ENCODE assay signal across 1 fruit fly cellular context in the genomic region with DNA sequence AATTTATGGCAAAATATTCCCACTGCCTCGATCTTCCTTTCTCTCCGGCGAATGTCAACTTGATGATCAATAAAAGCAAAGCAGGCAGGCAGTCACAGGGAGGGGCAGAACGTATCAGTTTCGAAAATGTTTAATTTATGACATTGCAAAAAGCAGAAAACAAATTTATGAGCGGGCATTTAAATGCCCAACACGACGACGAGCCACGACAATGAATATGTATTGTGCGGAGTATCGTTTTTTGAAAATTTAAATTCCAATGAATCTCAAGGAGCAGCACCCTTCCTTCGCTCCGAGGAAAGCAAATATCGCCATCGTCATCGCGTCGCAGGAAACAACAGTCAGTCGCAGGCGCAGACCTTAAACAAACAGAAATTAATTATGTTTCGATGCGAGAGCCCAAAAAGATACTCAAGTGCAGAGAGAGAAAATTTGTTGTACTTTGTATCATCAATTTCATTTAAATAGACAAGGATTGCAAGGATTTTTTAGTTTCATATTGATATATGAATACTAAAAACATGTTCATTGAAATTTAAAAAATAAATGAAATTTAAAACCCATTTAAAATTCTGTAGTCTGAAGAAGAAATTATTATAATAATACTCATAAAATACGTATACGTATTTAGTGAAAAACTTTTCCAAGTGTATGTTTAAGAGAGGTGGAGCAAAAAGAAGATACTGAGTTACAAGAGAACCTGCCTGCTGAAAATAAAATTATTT.
TF ChIP-seq lines count a peak whose summit lies in the region.

No protein-coding gene starts in this region.

TF ChIP-seq in whole organism, embryonic, 481 proteins besides CTCF, POLR2A, EP300 and RAD21 (continued from another document and continues in another):
- TF ChIP-seq Oaz (GFP tag; IDR thresholded peaks at IDR 0.05; lab: Robert Waterston, UW) = no peak
- TF ChIP-seq dati (GFP tag; IDR thresholded peaks at IDR 0.05; lab: Robert Waterston, UW) = no peak
- TF ChIP-seq CG3838 (GFP tag; optimal IDR thresholded peaks at IDR 0.05; lab: Kevin White, UChicago) = no peak
- peak; percentile 43 for TF ChIP-seq Hr3 (GFP tag; optimal IDR thresholded peaks at IDR 0.05; lab: Kevin White, UChicago)
- TF ChIP-seq CG13123 (GFP tag; optimal IDR thresholded peaks at IDR 0.05; lab: Kevin White, UChicago) = no peak
- TF ChIP-seq seq (GFP tag; IDR thresholded peaks at IDR 0.05; lab: Robert Waterston, UW) = no peak
- peak; percentile 25 for TF ChIP-seq cwo (GFP tag; optimal IDR thresholded peaks at IDR 0.05; lab: Kevin White, UChicago)
- no peak for TF ChIP-seq CG11247 (GFP tag; IDR thresholded peaks at IDR 0.05; lab: Robert Waterston, UW)
- TF ChIP-seq CG8944 (GFP tag; optimal IDR thresholded peaks at IDR 0.05; lab: Kevin White, UChicago) = no peak
- TF ChIP-seq CG11696 (GFP tag; IDR thresholded peaks at IDR 0.05; lab: Robert Waterston, UW) = no peak
- peak; percentile 88 for TF ChIP-seq dmrt11E (tag; optimal IDR thresholded peaks at IDR 0.05; lab: Kevin White, UChicago)
- no peak for TF ChIP-seq CG6175 (GFP tag; IDR thresholded peaks at IDR 0.05; lab: Robert Waterston, UW)
- no peak for TF ChIP-seq CG7987 (GFP tag; optimal IDR thresholded peaks at IDR 0.05; lab: Kevin White, UChicago)
- TF ChIP-seq Lhr (GFP tag; optimal IDR thresholded peaks at IDR 0.05; lab: Kevin White, UChicago) = no peak
- TF ChIP-seq trem (tag; optimal IDR thresholded peaks at IDR 0.05; lab: Kevin White, UChicago) = peak; percentile 82
- no peak for TF ChIP-seq Dfd (GFP tag; optimal IDR thresholded peaks at IDR 0.05; lab: Kevin White, UChicago)
- no peak for TF ChIP-seq CG7963 (GFP tag; IDR thresholded peaks at IDR 0.05; lab: Robert Waterston, UW; ENCODE audit: partially characterized antibody)
- peak; percentile 55 for TF ChIP-seq cad (GFP tag; optimal IDR thresholded peaks at IDR 0.05; lab: Kevin White, UChicago)
- no peak for TF ChIP-seq Antp (GFP tag; optimal IDR thresholded peaks at IDR 0.05; lab: Kevin White, UChicago)
- TF ChIP-seq abd-A (tag; optimal IDR thresholded peaks at IDR 0.05; lab: Kevin White, UChicago) = no peak
- TF ChIP-seq Gug (GFP tag; IDR thresholded peaks at IDR 0.05; lab: Robert Waterston, UW) = no peak
- peak in 1 of 2 experiments; percentile 22 for TF ChIP-seq dpn (GFP tag; optimal IDR thresholded peaks at IDR 0.05; lab: Kevin White, UChicago)
- TF ChIP-seq CG9437 (GFP tag; optimal IDR thresholded peaks at IDR 0.05; lab: Kevin White, UChicago) = peak; percentile 35
- no peak for TF ChIP-seq jumu (GFP tag; optimal IDR thresholded peaks at IDR 0.05; lab: Kevin White, UChicago)
- no peak for TF ChIP-seq maf-S (GFP tag; optimal IDR thresholded peaks at IDR 0.05; lab: Kevin White, UChicago)
- TF ChIP-seq CG8359 (GFP tag; optimal IDR thresholded peaks at IDR 0.05; lab: Kevin White, UChicago; ENCODE audit: borderline replicate concordance) = no peak
- no peak for TF ChIP-seq CG13296 (GFP tag; optimal IDR thresholded peaks at IDR 0.05; lab: Kevin White, UChicago)
- no peak for TF ChIP-seq CG32532 (GFP tag; IDR thresholded peaks at IDR 0.05; lab: Robert Waterston, UW)
- TF ChIP-seq ap (GFP tag; IDR thresholded peaks at IDR 0.05; lab: Robert Waterston, UW) = no peak
- no peak for TF ChIP-seq so (GFP tag; IDR thresholded peaks at IDR 0.05; lab: Robert Waterston, UW)
- peak; percentile 15 for TF ChIP-seq Fer1 (GFP tag; optimal IDR thresholded peaks at IDR 0.05; lab: Kevin White, UChicago)
- peak; percentile 75 for TF ChIP-seq CG15601 (tag; optimal IDR thresholded peaks at IDR 0.05; lab: Kevin White, UChicago)
- TF ChIP-seq fd3F (GFP tag; optimal IDR thresholded peaks at IDR 0.05; lab: Kevin White, UChicago) = no peak
- TF ChIP-seq CG5953 (GFP tag; IDR thresholded peaks at IDR 0.05; lab: Robert Waterston, UW) = no peak; the same call in 1 of the 2 replicates
- no peak for TF ChIP-seq tx (GFP tag; optimal IDR thresholded peaks at IDR 0.05; lab: Kevin White, UChicago)
- TF ChIP-seq p53 (GFP tag; optimal IDR thresholded peaks at IDR 0.05; lab: Kevin White, UChicago) = no peak
- no peak for TF ChIP-seq gce (GFP tag; IDR thresholded peaks at IDR 0.05; lab: Robert Waterston, UW)
- TF ChIP-seq bowl (GFP tag; IDR thresholded peaks at IDR 0.05; lab: Robert Waterston, UW) = no peak
- no peak for TF ChIP-seq CG12942 (GFP tag; optimal IDR thresholded peaks at IDR 0.05; lab: Kevin White, UChicago)
- TF ChIP-seq Atf3 (GFP tag; optimal IDR thresholded peaks at IDR 0.05; lab: Kevin White, UChicago) = no peak
- peak; percentile 37; the same call in 1 of the 2 replicates for TF ChIP-seq Ptx1 (GFP tag; IDR thresholded peaks at IDR 0.05; lab: Robert Waterston, UW)
- no peak for TF ChIP-seq gsb (GFP tag; IDR thresholded peaks at IDR 0.05; lab: Robert Waterston, UW)
- peak; percentile 84 for TF ChIP-seq CG10267 (tag; optimal IDR thresholded peaks at IDR 0.05; lab: Kevin White, UChicago)
- peak; percentile 64 for TF ChIP-seq CG30403 (GFP tag; optimal IDR thresholded peaks at IDR 0.05; lab: Kevin White, UChicago)
- TF ChIP-seq gsb-n (tag; optimal IDR thresholded peaks at IDR 0.05; lab: Kevin White, UChicago) = peak; percentile 86
- TF ChIP-seq CG12236 (GFP tag; optimal IDR thresholded peaks at IDR 0.05; lab: Kevin White, UChicago) = no peak
- TF ChIP-seq CG42726 (GFP tag; IDR thresholded peaks at IDR 0.05; lab: Robert Waterston, UW; ENCODE audit: partially characterized antibody) = no peak
- TF ChIP-seq CG4854 (GFP tag; optimal IDR thresholded peaks at IDR 0.05; lab: Kevin White, UChicago) = no peak
- peak; percentile 15 for TF ChIP-seq CG4820 (GFP tag; optimal IDR thresholded peaks at IDR 0.05; lab: Kevin White, UChicago)
- no peak for TF ChIP-seq CG11093 (GFP tag; IDR thresholded peaks at IDR 0.05; lab: Robert Waterston, UW)
- TF ChIP-seq usp (GFP tag; optimal IDR thresholded peaks at IDR 0.05; lab: Kevin White, UChicago) = no peak
- TF ChIP-seq luna (GFP tag; optimal IDR thresholded peaks at IDR 0.05; lab: Kevin White, UChicago) = no peak
- TF ChIP-seq Stat92E (GFP tag; optimal IDR thresholded peaks at IDR 0.05; lab: Kevin White, UChicago) = peak in 1 of 3 experiments; percentile 31
- TF ChIP-seq CG2712 (tag; optimal IDR thresholded peaks at IDR 0.05; lab: Kevin White, UChicago) = peak; percentile 94
- no peak for TF ChIP-seq btn (GFP tag; optimal IDR thresholded peaks at IDR 0.05; lab: Kevin White, UChicago)
- no peak for TF ChIP-seq CG4328 (GFP tag; optimal IDR thresholded peaks at IDR 0.05; lab: Kevin White, UChicago)
- TF ChIP-seq slou (GFP tag; optimal IDR thresholded peaks at IDR 0.05; lab: Kevin White, UChicago) = no peak
- TF ChIP-seq gt (GFP tag; IDR thresholded peaks at IDR 0.05; lab: Robert Waterston, UW) = no peak
- no peak for TF ChIP-seq Gsc (GFP tag; IDR thresholded peaks at IDR 0.05; lab: Robert Waterston, UW)
- peak; percentile 10 for TF ChIP-seq ind (GFP tag; optimal IDR thresholded peaks at IDR 0.05; lab: Kevin White, UChicago)
- TF ChIP-seq Opbp (GFP tag; IDR thresholded peaks at IDR 0.05; lab: Robert Waterston, UW; ENCODE audit: partially characterized antibody) = no peak
- no peak for TF ChIP-seq HmgD (GFP tag; optimal IDR thresholded peaks at IDR 0.05; lab: Kevin White, UChicago)
- TF ChIP-seq aop (GFP tag; IDR thresholded peaks at IDR 0.05; lab: Robert Waterston, UW) = no peak
- no peak for TF ChIP-seq HmgZ (tag; optimal IDR thresholded peaks at IDR 0.05; lab: Kevin White, UChicago)
- TF ChIP-seq hb (GFP tag; IDR thresholded peaks at IDR 0.05; lab: Robert Waterston, UW; ENCODE audit: partially characterized antibody) = no peak
- TF ChIP-seq bsh (GFP tag; optimal IDR thresholded peaks at IDR 0.05; lab: Kevin White, UChicago) = peak in 1 of 2 experiments; percentile 77
- TF ChIP-seq CG6654 (GFP tag; optimal IDR thresholded peaks at IDR 0.05; lab: Kevin White, UChicago) = no peak
- peak; percentile 91 for TF ChIP-seq zf30C (GFP tag; optimal IDR thresholded peaks at IDR 0.05; lab: Kevin White, UChicago)
- peak; percentile 86 for TF ChIP-seq CG31441 (GFP tag; IDR thresholded peaks at IDR 0.05; lab: Robert Waterston, UW)
- TF ChIP-seq CG12659 (GFP tag; optimal IDR thresholded peaks at IDR 0.05; lab: Kevin White, UChicago) = peak; percentile 38
- no peak for TF ChIP-seq tna (GFP tag; IDR thresholded peaks at IDR 0.05; lab: Robert Waterston, UW; ENCODE audit: partially characterized antibody)
- TF ChIP-seq CG17186 (GFP tag; optimal IDR thresholded peaks at IDR 0.05; lab: Kevin White, UChicago) = no peak
- TF ChIP-seq CG18262 (tag; optimal IDR thresholded peaks at IDR 0.05; lab: Kevin White, UChicago) = peak; percentile 93
- no peak for TF ChIP-seq CG31224 (GFP tag; IDR thresholded peaks at IDR 0.05; lab: Robert Waterston, UW)
- no peak for TF ChIP-seq Kr (GFP tag; optimal IDR thresholded peaks at IDR 0.05; lab: Kevin White, UChicago)
- TF ChIP-seq amos (GFP tag; IDR thresholded peaks at IDR 0.05; lab: Robert Waterston, UW; ENCODE audit: partially characterized antibody) = no peak
- TF ChIP-seq Ets97D (GFP tag; optimal IDR thresholded peaks at IDR 0.05; lab: Kevin White, UChicago) = no peak
- no peak for TF ChIP-seq otp (GFP tag; IDR thresholded peaks at IDR 0.05; lab: Robert Waterston, UW)
- no peak for TF ChIP-seq CG7786 (GFP tag; optimal IDR thresholded peaks at IDR 0.05; lab: Kevin White, UChicago)
- peak; percentile 3 for TF ChIP-seq kah (GFP tag; optimal IDR thresholded peaks at IDR 0.05; lab: Kevin White, UChicago)
- TF ChIP-seq CG1792 (GFP tag; optimal IDR thresholded peaks at IDR 0.05; lab: Kevin White, UChicago) = no peak
- no peak for TF ChIP-seq HLHmδ (GFP tag; optimal IDR thresholded peaks at IDR 0.05; lab: Kevin White, UChicago)
- peak; percentile 17 for TF ChIP-seq CG1529 (GFP tag; optimal IDR thresholded peaks at IDR 0.05; lab: Kevin White, UChicago)
- no peak for TF ChIP-seq CG2120 (GFP tag; optimal IDR thresholded peaks at IDR 0.05; lab: Kevin White, UChicago)
- no peak for TF ChIP-seq bbx (GFP tag; IDR thresholded peaks at IDR 0.05; lab: Robert Waterston, UW; ENCODE audit: partially characterized antibody)
- no peak for TF ChIP-seq lilli (GFP tag; optimal IDR thresholded peaks at IDR 0.05; lab: Kevin White, UChicago)
- no peak for TF ChIP-seq CG6272 (GFP tag; IDR thresholded peaks at IDR 0.05; lab: Robert Waterston, UW)
- TF ChIP-seq Sry-β (GFP tag; optimal IDR thresholded peaks at IDR 0.05; lab: Kevin White, UChicago) = no peak
- TF ChIP-seq gem (tag; optimal IDR thresholded peaks at IDR 0.05; lab: Kevin White, UChicago) = peak; percentile 88
- TF ChIP-seq CG10565 (GFP tag; optimal IDR thresholded peaks at IDR 0.05; lab: Kevin White, UChicago) = no peak
- TF ChIP-seq corto (GFP tag; optimal IDR thresholded peaks at IDR 0.05; lab: Kevin White, UChicago) = no peak
- TF ChIP-seq hth (optimal IDR thresholded peaks at IDR 0.05; lab: Kevin White, UChicago) = no peak
- TF ChIP-seq sens-2 (GFP tag; IDR thresholded peaks at IDR 0.05; lab: Robert Waterston, UW) = no peak
- no peak for TF ChIP-seq CG14965 (GFP tag; optimal IDR thresholded peaks at IDR 0.05; lab: Kevin White, UChicago; ENCODE audit: borderline replicate concordance)
- TF ChIP-seq HLH54F (GFP tag; optimal IDR thresholded peaks at IDR 0.05; lab: Kevin White, UChicago) = no peak
- TF ChIP-seq run (tag; optimal IDR thresholded peaks at IDR 0.05; lab: Kevin White, UChicago) = no peak
- no peak for TF ChIP-seq gfzf (GFP tag; optimal IDR thresholded peaks at IDR 0.05; lab: Kevin White, UChicago)
- peak; percentile 25 for TF ChIP-seq CG10209 (GFP tag; optimal IDR thresholded peaks at IDR 0.05; lab: Kevin White, UChicago)
- TF ChIP-seq ems (GFP tag; optimal IDR thresholded peaks at IDR 0.05; lab: Kevin White, UChicago) = no peak
- TF ChIP-seq exex (tag; optimal IDR thresholded peaks at IDR 0.05; lab: Kevin White, UChicago) = no peak
- TF ChIP-seq tgo (GFP tag; IDR thresholded peaks at IDR 0.05; lab: Robert Waterston, UW) = peak; percentile 30; the same call in 1 of the 3 replicates
- TF ChIP-seq Bdp1 (GFP tag; optimal IDR thresholded peaks at IDR 0.05; lab: Kevin White, UChicago) = no peak
- no peak for TF ChIP-seq Bgb (GFP tag; IDR thresholded peaks at IDR 0.05; lab: Robert Waterston, UW; ENCODE audit: partially characterized antibody)
- TF ChIP-seq lov (optimal IDR thresholded peaks at IDR 0.05; lab: Kevin White, UChicago) = no peak
- no peak for TF ChIP-seq lov (GFP tag; IDR thresholded peaks at IDR 0.05; lab: Robert Waterston, UW)
- TF ChIP-seq Doc3 (GFP tag; IDR thresholded peaks at IDR 0.05; lab: Robert Waterston, UW; ENCODE audit: partially characterized antibody) = no peak
- TF ChIP-seq inv (GFP tag; IDR thresholded peaks at IDR 0.05; lab: Robert Waterston, UW; ENCODE audit: partially characterized antibody) = no peak
- no peak for TF ChIP-seq unc-4 (GFP tag; IDR thresholded peaks at IDR 0.05; lab: Robert Waterston, UW; ENCODE audit: partially characterized antibody)
- no peak for TF ChIP-seq chif (GFP tag; optimal IDR thresholded peaks at IDR 0.05; lab: Kevin White, UChicago)
- no peak for TF ChIP-seq CG14050 (GFP tag; IDR thresholded peaks at IDR 0.05; lab: Robert Waterston, UW)
- TF ChIP-seq CG12391 (tag; optimal IDR thresholded peaks at IDR 0.05; lab: Kevin White, UChicago) = peak; percentile 86
- no peak for TF ChIP-seq CG16779 (GFP tag; IDR thresholded peaks at IDR 0.05; lab: Robert Waterston, UW)
- TF ChIP-seq CG8478 (optimal IDR thresholded peaks at IDR 0.05; lab: Kevin White, UChicago) = no peak
- no peak for TF ChIP-seq HLH4C (GFP tag; IDR thresholded peaks at IDR 0.05; lab: Robert Waterston, UW; ENCODE audit: partially characterized antibody)
- peak; percentile 31; the same call in 2 of the 3 replicates for TF ChIP-seq croc (GFP tag; conservative IDR thresholded peaks at IDR 0.05; lab: Robert Waterston, UW)
- no peak for TF ChIP-seq ash1 (GFP tag; optimal IDR thresholded peaks at IDR 0.05; lab: Kevin White, UChicago)
- peak; percentile 67 for TF ChIP-seq CG17359 (tag; optimal IDR thresholded peaks at IDR 0.05; lab: Kevin White, UChicago)
- no peak for TF ChIP-seq Dref (GFP tag; IDR thresholded peaks at IDR 0.05; lab: Robert Waterston, UW)
- TF ChIP-seq chm (GFP tag; IDR thresholded peaks at IDR 0.05; lab: Robert Waterston, UW) = peak; percentile 57; the same call in 1 of the 2 replicates
- no peak for TF ChIP-seq Vsx1 (GFP tag; optimal IDR thresholded peaks at IDR 0.05; lab: Kevin White, UChicago)
- TF ChIP-seq wdn (GFP tag; IDR thresholded peaks at IDR 0.05; lab: Robert Waterston, UW) = no peak
- no peak for TF ChIP-seq Dbx (GFP tag; IDR thresholded peaks at IDR 0.05; lab: Robert Waterston, UW)
- TF ChIP-seq CG11560 (tag; IDR thresholded peaks at IDR 0.05; lab: Robert Waterston, UW) = no peak
- no peak for TF ChIP-seq toy (GFP tag; IDR thresholded peaks at IDR 0.05; lab: Robert Waterston, UW)
- TF ChIP-seq lab (GFP tag; optimal IDR thresholded peaks at IDR 0.05; lab: Kevin White, UChicago) = peak; percentile 0
- no peak for TF ChIP-seq rib (GFP tag; IDR thresholded peaks at IDR 0.05; lab: Robert Waterston, UW)
